Fruit fly (Drosophila melanogaster): ENCODE data around the gene CG31041.

Gene CG31041

DNA sequence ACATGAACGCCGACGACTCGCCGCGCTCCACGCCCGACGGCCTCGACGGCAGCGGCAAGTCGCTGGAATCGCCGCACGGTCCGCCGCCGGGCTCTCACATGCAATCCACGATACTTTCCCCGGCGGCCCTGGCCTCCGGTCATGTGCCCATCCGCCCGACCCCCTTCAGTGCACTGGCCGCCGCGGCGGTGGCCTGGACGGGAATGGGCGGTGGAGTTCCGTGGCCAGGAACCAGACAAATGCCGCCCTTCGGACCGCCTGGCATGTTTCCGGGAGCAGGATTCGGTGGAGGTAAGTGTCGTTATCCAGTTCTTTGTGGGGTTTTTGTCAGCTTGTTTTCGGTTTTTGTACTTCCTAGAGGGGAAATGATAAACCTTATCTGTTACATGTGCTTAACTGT is 33.2 kb downstream of the CG31041 start:
- TF ChIP-seq Blimp-1 (GFP tag; optimal IDR thresholded peaks at IDR 0.05) (no peak), CG8319 (GFP tag; optimal IDR thresholded peaks at IDR 0.05) (no peak), cyc (GFP tag; optimal IDR thresholded peaks at IDR 0.05) (no peak)

DNA sequence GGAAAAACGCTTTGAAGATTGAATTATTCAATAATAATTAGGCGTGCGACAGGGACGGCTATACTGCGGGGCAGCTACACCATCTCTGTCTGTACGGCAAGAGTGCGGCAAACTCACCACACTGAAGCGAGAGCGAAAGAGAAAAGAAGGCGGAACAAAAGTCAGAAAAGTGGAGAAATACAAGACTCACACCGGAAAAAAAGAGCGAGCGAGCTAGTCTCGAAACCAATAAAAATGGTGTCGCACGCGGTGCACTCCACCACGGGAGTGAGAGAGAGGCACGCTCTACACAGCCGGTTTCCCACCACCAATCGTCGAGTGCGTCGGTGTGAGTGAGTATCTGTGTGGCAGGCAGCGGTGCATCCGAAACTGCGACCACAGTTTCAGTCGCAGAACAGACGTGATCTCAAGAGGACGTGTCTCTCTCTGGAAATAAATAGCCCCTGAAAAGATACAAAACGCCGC is 34.7 kb downstream of the CG31041 start, which contains the start of gene Dr:
TSS of gene Dr (plus strand) at position 384 of the 465 bp plus-strand sequence.
- TF ChIP-seq svp (GFP tag) (peak; percentile 84), CG4318 (GFP tag; optimal IDR thresholded peaks at IDR 0.05) (no peak), CG6276 (GFP tag; optimal IDR thresholded peaks at IDR 0.05) (no peak), Smox (GFP tag; optimal IDR thresholded peaks at IDR 0.05) (no peak), Met (GFP tag; optimal IDR thresholded peaks at IDR 0.05) (peak; percentile 4), CG6792 (GFP tag; optimal IDR thresholded peaks at IDR 0.05) (no peak), ss (GFP tag; optimal IDR thresholded peaks at IDR 0.05) (peak; percentile 21 to 38), CG34406 (GFP tag; optimal IDR thresholded peaks at IDR 0.05) (no peak), dac (GFP tag; optimal IDR thresholded peaks at IDR 0.05) (no peak), net (GFP tag; optimal IDR thresholded peaks at IDR 0.05) (peak; percentile 4), dsx (GFP tag; optimal IDR thresholded peaks at IDR 0.05; ENCODE audit: poor library complexity, severe bottlenecking) (peak; percentile 54), CG32006 (GFP tag; optimal IDR thresholded peaks at IDR 0.05) (peak; percentile 3), Hr4 (GFP tag; optimal IDR thresholded peaks at IDR 0.05) (no peak), Eip75B (GFP tag; optimal IDR thresholded peaks at IDR 0.05) (peak; percentile 11), pdm3 (GFP tag; optimal IDR thresholded peaks at IDR 0.05) (no peak), Blimp-1 (GFP tag; optimal IDR thresholded peaks at IDR 0.05) (no peak), vri (GFP tag; optimal IDR thresholded peaks at IDR 0.05) (peak; percentile 31), CG16779 (tag; optimal IDR thresholded peaks at IDR 0.05) (no peak), CG11902 (GFP tag; optimal IDR thresholded peaks at IDR 0.05) (no peak), CG10631 (GFP tag; optimal IDR thresholded peaks at IDR 0.05) (no peak), Hr39 (GFP tag; optimal IDR thresholded peaks at IDR 0.05) (no peak), lz (GFP tag; optimal IDR thresholded peaks at IDR 0.05) (no peak), Sox102F (GFP tag; optimal IDR thresholded peaks at IDR 0.05) (peak; percentile 20), CG8119 (GFP tag; IDR thresholded peaks at IDR 0.05) (no peak), fkh (GFP tag; optimal IDR thresholded peaks at IDR 0.05) (peak; percentile 58), Ets96B (tag; optimal IDR thresholded peaks at IDR 0.05) (no peak), CG9139 (GFP tag; optimal IDR thresholded peaks at IDR 0.05) (no peak), Eip78C (GFP tag) (peak; percentile 64), CG1621 (tag; optimal IDR thresholded peaks at IDR 0.05) (peak; percentile 52), CG15336 (GFP tag; IDR thresholded peaks at IDR 0.05) (no peak), OdsH (GFP tag; optimal IDR thresholded peaks at IDR 0.05) (no peak), CG10669 (GFP tag; optimal IDR thresholded peaks at IDR 0.05) (no peak), CG6854 (GFP tag; optimal IDR thresholded peaks at IDR 0.05) (peak; percentile 7), Hr38 (GFP tag; optimal IDR thresholded peaks at IDR 0.05) (no peak), CG6808 (GFP tag; optimal IDR thresholded peaks at IDR 0.05) (no peak), esn (GFP tag; optimal IDR thresholded peaks at IDR 0.05) (peak; percentile 8), CG3032 (tag; optimal IDR thresholded peaks at IDR 0.05) (no peak), acj6 (GFP tag; optimal IDR thresholded peaks at IDR 0.05) (no peak), Sox15 (GFP tag; optimal IDR thresholded peaks at IDR 0.05) (no peak), Ets21C (GFP tag; optimal IDR thresholded peaks at IDR 0.05) (no peak), Eip93F (GFP tag; optimal IDR thresholded peaks at IDR 0.05) (no peak), Gug (GFP tag; IDR thresholded peaks at IDR 0.05) (no peak), CG11762 (GFP tag; optimal IDR thresholded peaks at IDR 0.05; ENCODE audit: insufficient read depth) (no peak), CG6163 (GFP tag; IDR thresholded peaks at IDR 0.05) (peak; percentile 73), topi (GFP tag; optimal IDR thresholded peaks at IDR 0.05) (peak; percentile 3), Lpt (GFP tag; optimal IDR thresholded peaks at IDR 0.05) (no peak), spab (GFP tag; optimal IDR thresholded peaks at IDR 0.05) (no peak), CG8632 (GFP tag; optimal IDR thresholded peaks at IDR 0.05) (peak; percentile 0), salr (GFP tag; optimal IDR thresholded peaks at IDR 0.05) (no peak)

Data from whole organism, prepupa.